Fruit fly (Drosophila melanogaster) whole organism, embryonic: ENCODE measurements around the gene Ubqn.

ENCODE experiments used
- Atf-2 ChIP-seq: fragments of 200-800 bp; sonication (Bioruptor generic); optimal IDR thresholded peaks from 2 replicates; lab custom pipeline; 2016; ENCODE audit warnings: missing biosample characterization, missing genetic modification characterization
- B-H2 ChIP-seq: fragments of 200-800 bp; sonication (Bioruptor generic); optimal IDR thresholded peaks from 2 replicates; lab custom pipeline; 2018; ENCODE audit warnings: missing biosample characterization, mild to moderate bottlenecking, missing genetic modification characterization
- C15 ChIP-seq: fragments of 200-800 bp; sonication (Bioruptor generic); IDR thresholded peaks from 3 replicates; pipeline ENCODE4 v1.3.6; 2022; ENCODE audit warnings: missing biosample characterization, missing genetic modification characterization
- CG10543 ChIP-seq: fragments of 200-800 bp; sonication (Bioruptor generic); optimal IDR thresholded peaks from 3 replicates; lab custom pipeline; 2017; ENCODE audit warnings: missing biosample characterization, mild to moderate bottlenecking, missing genetic modification characterization, moderate library complexity
- CG10979 ChIP-seq: fragments of 200-800 bp; sonication (Bioruptor generic); optimal IDR thresholded peaks from 2 replicates; lab custom pipeline; 2018; ENCODE audit warnings: missing biosample characterization, mild to moderate bottlenecking, missing genetic modification characterization, moderate library complexity
- CG12236 ChIP-seq: fragments of 200-800 bp; sonication (Bioruptor generic); optimal IDR thresholded peaks from 2 replicates; lab custom pipeline; 2016; ENCODE audit warnings: missing biosample characterization, missing genetic modification characterization
- CG13424 ChIP-seq: fragments of 200-800 bp; sonication (Bioruptor generic); optimal IDR thresholded peaks from 2 replicates; lab custom pipeline; 2019; ENCODE audit warnings: missing biosample characterization, mild to moderate bottlenecking, missing genetic modification characterization, moderate library complexity
- CG13894 ChIP-seq: fragments of 200-800 bp; sonication (Bioruptor generic); optimal IDR thresholded peaks from 3 replicates; lab custom pipeline; 2018; ENCODE audit warnings: missing biosample characterization, mild to moderate bottlenecking, missing genetic modification characterization, moderate library complexity
- CG14860 ChIP-seq: fragments of 200-800 bp; sonication (Bioruptor generic); IDR thresholded peaks from 3 replicates; pipeline ENCODE4 v1.3.6; 2022; ENCODE audit warnings: missing biosample characterization, missing genetic modification characterization; ENCODE audit not compliant: partially characterized antibody
- CG30020 ChIP-seq: fragments of 200-800 bp; optimal IDR thresholded peaks from 2 replicates; lab custom pipeline; 2019; ENCODE audit warnings: missing biosample characterization, mild to moderate bottlenecking, missing genetic modification characterization, moderate library complexity
- CG30403 ChIP-seq: fragments of 200-800 bp; sonication (Bioruptor generic); optimal IDR thresholded peaks from 3 replicates; lab custom pipeline; 2016; ENCODE audit warnings: missing biosample characterization, missing genetic modification characterization
- CG3163 ChIP-seq: fragments of 200-800 bp; sonication (Bioruptor generic); optimal IDR thresholded peaks from 3 replicates; lab custom pipeline; 2016; ENCODE audit warnings: missing biosample characterization, missing genetic modification characterization
- CG34224 ChIP-seq: fragments of 200-800 bp; sonication (Bioruptor generic); IDR thresholded peaks from 3 replicates; pipeline ENCODE4 v1.3.6; 2022; ENCODE audit warnings: missing biosample characterization, missing genetic modification characterization; ENCODE audit not compliant: partially characterized antibody
- CG3838 ChIP-seq: fragments of 200-800 bp; sonication (Bioruptor generic); optimal IDR thresholded peaks from 3 replicates; lab custom pipeline; 2016; ENCODE audit warnings: missing biosample characterization, missing genetic modification characterization
- CG42726 ChIP-seq: fragments of 200-800 bp; sonication (Bioruptor generic); IDR thresholded peaks from 2 replicates; pipeline ENCODE4 v1.3.6; 2022; ENCODE audit warnings: missing biosample characterization, missing genetic modification characterization; ENCODE audit not compliant: partially characterized antibody
- CG6683 ChIP-seq: fragments of 200-800 bp; sonication (Bioruptor generic); optimal IDR thresholded peaks from 2 replicates; lab custom pipeline; 2017; ENCODE audit warnings: missing biosample characterization, mild to moderate bottlenecking, missing genetic modification characterization, missing genetic modification reagents
- CG8924 ChIP-seq: fragments of 200-800 bp; optimal IDR thresholded peaks from 3 replicates; lab custom pipeline; 2019; ENCODE audit warnings: missing biosample characterization, mild to moderate bottlenecking, missing genetic modification characterization, moderate library complexity
- CG9215 ChIP-seq: fragments of 200-800 bp; sonication (Bioruptor generic); IDR thresholded peaks from 2 replicates; pipeline ENCODE4 v1.3.6; 2022; ENCODE audit warnings: missing biosample characterization, missing genetic modification characterization
- CG9609 ChIP-seq: fragments of 200-800 bp; sonication (Bioruptor generic); optimal IDR thresholded peaks from 3 replicates; lab custom pipeline; 2016; ENCODE audit warnings: missing biosample characterization, missing genetic modification characterization
- Dp ChIP-seq: fragments of 200-800 bp; sonication (Bioruptor generic); optimal IDR thresholded peaks from 2 replicates; lab custom pipeline; 2018; ENCODE audit warnings: missing biosample characterization, mild to moderate bottlenecking, missing genetic modification characterization, moderate library complexity
- H2.0 ChIP-seq: fragments of 200-800 bp; sonication (Bioruptor generic); IDR thresholded peaks from 2 replicates; pipeline ENCODE4 v1.3.6; 2022; ENCODE audit warnings: missing biosample characterization, missing genetic modification characterization
- HLH4C ChIP-seq: fragments of 200-800 bp; sonication (Bioruptor generic); IDR thresholded peaks from 3 replicates; pipeline ENCODE4 v1.3.6; 2022; ENCODE audit warnings: missing biosample characterization, missing genetic modification characterization; ENCODE audit not compliant: partially characterized antibody
- Hmr ChIP-seq: fragments of 200-800 bp; sonication (Bioruptor generic); optimal IDR thresholded peaks from 3 replicates; lab custom pipeline; 2017; ENCODE audit warnings: mild to moderate bottlenecking, missing biosample characterization, missing genetic modification reagents, missing genetic modification characterization
- MBD-R2 ChIP-seq: fragments of 200-800 bp; sonication (Bioruptor generic); IDR thresholded peaks from 2 replicates; pipeline ENCODE4 v1.3.6; 2022; ENCODE audit warnings: missing biosample characterization, missing genetic modification characterization
- MESR4 ChIP-seq: fragments of 200-800 bp; sonication (Bioruptor generic); optimal IDR thresholded peaks from 2 replicates; lab custom pipeline; 2018; ENCODE audit warnings: missing biosample characterization, mild to moderate bottlenecking, missing genetic modification characterization, moderate library complexity
- Mrtf ChIP-seq: fragments of 200-800 bp; sonication (Bioruptor generic); IDR thresholded peaks from 3 replicates; pipeline ENCODE4 v1.3.6; 2022; ENCODE audit warnings: missing biosample characterization, missing genetic modification characterization
- Side ChIP-seq: fragments of 200-800 bp; sonication (Bioruptor generic); optimal IDR thresholded peaks from 2 replicates; lab custom pipeline; 2016; ENCODE audit warnings: missing biosample characterization, missing genetic modification characterization
- Sin3A ChIP-seq: fragments of >200 bp; optimal IDR thresholded peaks from 2 replicates; lab custom pipeline; 2018
- Sry-δ ChIP-seq: fragments of 200-800 bp; sonication (Bioruptor generic); optimal IDR thresholded peaks from 2 replicates; lab custom pipeline; 2016; ENCODE audit warnings: missing biosample characterization, missing genetic modification characterization
- bsh ChIP-seq, 2 experiments: fragments of 200-800 bp; sonication (Bioruptor generic); optimal IDR thresholded peaks; 2 replicates each; lab custom pipeline; 2017 to 2018; ENCODE audit warnings: mild to moderate bottlenecking in 2 of 2, missing biosample characterization in 2 of 2, missing genetic modification characterization in 2 of 2, moderate library complexity in 1 of 2
- chinmo ChIP-seq: fragments of 200-800 bp; sonication (Bioruptor generic); IDR thresholded peaks from 4 replicates; pipeline ENCODE4 v1.3.6; 2022; ENCODE audit warnings: missing biosample characterization, missing genetic modification characterization; ENCODE audit not compliant: partially characterized antibody
- danr ChIP-seq: fragments of 200-800 bp; sonication (Bioruptor generic); IDR thresholded peaks from 2 replicates; pipeline ENCODE4 v1.3.6; 2022; ENCODE audit warnings: missing biosample characterization, missing genetic modification characterization
- kni ChIP-seq: fragments of 200-800 bp; sonication (Bioruptor generic); optimal IDR thresholded peaks from 3 replicates; lab custom pipeline; 2017; ENCODE audit warnings: mild to moderate bottlenecking, missing biosample characterization, missing genetic modification reagents, missing genetic modification characterization
- lbe ChIP-seq: fragments of 200-800 bp; sonication (Bioruptor generic); optimal IDR thresholded peaks from 2 replicates; lab custom pipeline; 2016; ENCODE audit warnings: missing biosample characterization, mild to moderate bottlenecking, missing genetic modification characterization
- lola ChIP-seq, 3 experiments: fragments of >200 bp in 2 of 3; fragments of 200-800 bp in 1 of 3; sonication (Bioruptor generic) in 1 of 3; optimal IDR thresholded peaks; 2 replicates each; lab custom pipeline; 2017 to 2019; ENCODE audit warnings: missing biosample characterization in 3 of 3, missing genetic modification characterization in 3 of 3, mild to moderate bottlenecking in 1 of 3, moderate library complexity in 1 of 3
- mld ChIP-seq: fragments of 200-800 bp; sonication (Bioruptor generic); IDR thresholded peaks from 3 replicates; pipeline ENCODE4 v1.3.6; 2022; ENCODE audit warnings: missing biosample characterization, missing genetic modification characterization; ENCODE audit not compliant: partially characterized antibody
- nom ChIP-seq: fragments of 200-800 bp; sonication (Bioruptor generic); optimal IDR thresholded peaks from 2 replicates; lab custom pipeline; 2017; ENCODE audit warnings: missing biosample characterization, missing genetic modification characterization, mild to moderate bottlenecking, moderate library complexity, missing genetic modification reagents
- odd ChIP-seq: fragments of 200-800 bp; sonication (Bioruptor generic); optimal IDR thresholded peaks from 2 replicates; lab custom pipeline; 2017; ENCODE audit warnings: missing biosample characterization, mild to moderate bottlenecking, missing genetic modification characterization
- pho ChIP-seq: fragments of 200-800 bp; sonication (Bioruptor generic); optimal IDR thresholded peaks from 2 replicates; lab custom pipeline; 2016; ENCODE audit warnings: missing biosample characterization, missing genetic modification characterization
- phol ChIP-seq: fragments of 200-800 bp; sonication (Bioruptor generic); optimal IDR thresholded peaks from 3 replicates; lab custom pipeline; 2018; ENCODE audit warnings: missing biosample characterization, mild to moderate bottlenecking, missing genetic modification characterization, moderate library complexity
- scrt ChIP-seq: fragments of 200-800 bp; sonication (Bioruptor generic); optimal IDR thresholded peaks from 2 replicates; lab custom pipeline; 2018; ENCODE audit warnings: missing biosample characterization, mild to moderate bottlenecking, missing genetic modification characterization, moderate library complexity
- sens ChIP-seq: fragments of 200-800 bp; sonication (Bioruptor generic); peaks from one replicate; lab custom pipeline; 2016; ENCODE audit warnings: missing biosample characterization, missing genetic modification characterization
- seq ChIP-seq: fragments of 200-800 bp; sonication (Bioruptor generic); IDR thresholded peaks from 2 replicates; pipeline ENCODE4 v1.3.6; 2022; ENCODE audit warnings: missing biosample characterization, missing genetic modification characterization
- ssp ChIP-seq: fragments of 200-800 bp; sonication (Bioruptor generic); IDR thresholded peaks from 2 replicates; pipeline ENCODE4 v1.3.6; 2022; ENCODE audit warnings: missing biosample characterization, missing genetic modification characterization
- stc ChIP-seq: fragments of 200-800 bp; sonication (Bioruptor generic); IDR thresholded peaks from 2 replicates; pipeline ENCODE4 v1.3.6; 2022; ENCODE audit warnings: missing biosample characterization, missing genetic modification characterization
- tll ChIP-seq, 2 experiments: fragments of 200-800 bp in 1 of 2; fragments of >200 bp in 1 of 2; sonication (Bioruptor generic) in 1 of 2; optimal IDR thresholded peaks; 2 replicates each; lab custom pipeline; 2017 to 2019; ENCODE audit warnings: missing biosample characterization in 2 of 2, missing genetic modification characterization in 2 of 2, mild to moderate bottlenecking in 1 of 2, moderate library complexity in 1 of 2
- wek ChIP-seq: fragments of 200-800 bp; sonication (Bioruptor generic); optimal IDR thresholded peaks from 3 replicates; lab custom pipeline; 2018; ENCODE audit warnings: missing biosample characterization, mild to moderate bottlenecking, missing genetic modification characterization, moderate library complexity

The Ubqn gene

dm6 chrX:19683040-19683875 is at the start of gene Ubqn, which contains the start of gene dome (continued):
- TF ChIP-seq Atf-2 (GFP tag; lab: Kevin White, UChicago) (no peak), CG42726 (GFP tag; lab: Robert Waterston, UW) (peak; percentile 65; the same call in 1 of the 2 replicates), HLH4C (GFP tag; lab: Robert Waterston, UW) (peak; percentile 96), CG34224 (GFP tag; lab: Robert Waterston, UW) (peak; percentile 84), CG6683 (GFP tag; lab: Kevin White, UChicago) (no peak), sens (GFP tag; lab: Kevin White, UChicago) (peak; percentile 72), CG30020 (tag; lab: Kevin White, UChicago) (peak; percentile 63), CG3838 (GFP tag; lab: Kevin White, UChicago) (no peak), CG9609 (GFP tag; lab: Kevin White, UChicago) (peak; percentile 28), Hmr (GFP tag; lab: Kevin White, UChicago) (peak; percentile 22), lbe (GFP tag; lab: Kevin White, UChicago) (peak; percentile 20), odd (GFP tag; lab: Kevin White, UChicago) (peak; percentile 11), Side (GFP tag; lab: Kevin White, UChicago) (peak; percentile 7), seq (GFP tag; lab: Robert Waterston, UW) (no peak), H2.0 (GFP tag; lab: Robert Waterston, UW) (no peak), CG10979 (tag; lab: Kevin White, UChicago) (no peak), tll (GFP tag; optimal IDR thresholded peaks at IDR 0.05; lab: Kevin White, UChicago) (peak; percentile 93 to 94), mld (GFP tag; lab: Robert Waterston, UW) (peak; percentile 68; the same call in 2 of the 3 replicates), danr (GFP tag; lab: Robert Waterston, UW) (0 out of 2 replicates have a peak, but pooled peaks have one; percentile 7), Sin3A (peak; percentile 100), nom (peak; percentile 77), CG13894 (tag; lab: Kevin White, UChicago) (peak; percentile 33), B-H2 (GFP tag; lab: Kevin White, UChicago) (no peak), C15 (no peak), phol (peak; percentile 54), Dp (peak; percentile 49), CG12236 (GFP tag; lab: Kevin White, UChicago) (peak; percentile 22), MBD-R2 (peak; percentile 24; the same call in 1 of the 2 replicates), Sry-δ (peak; percentile 93), CG10543 (peak; percentile 77), kni (GFP tag; lab: Kevin White, UChicago) (peak; percentile 34), lola (GFP tag; optimal IDR thresholded peaks at IDR 0.05; lab: Kevin White, UChicago) (no peak), CG14860 (peak; percentile 95), Mrtf (GFP tag; lab: Robert Waterston, UW) (no peak), chinmo (peak; percentile 85), CG8924 (peak; percentile 36), CG30403 (peak; percentile 17), stc (no peak), CG13424 (tag; lab: Kevin White, UChicago) (peak; percentile 3), ssp (GFP tag; lab: Robert Waterston, UW) (no peak; the same call in 1 of the 2 replicates), CG3163 (peak; percentile 60), wek (GFP tag; lab: Kevin White, UChicago) (peak; percentile 2), bsh (GFP tag; optimal IDR thresholded peaks at IDR 0.05; lab: Kevin White, UChicago) (peak in 1 of 2 experiments; percentile 25), CG9215 (GFP tag; lab: Robert Waterston, UW) (0 out of 2 replicates have a peak, but pooled peaks have one; percentile 14), pho (peak; percentile 13), MESR4 (GFP tag; lab: Kevin White, UChicago) (peak; percentile 74), scrt (GFP tag; lab: Kevin White, UChicago) (peak; percentile 18)
